Comparison of ENCODE assay signal across 3 fruit fly cellular contexts in the genomic region with DNA sequence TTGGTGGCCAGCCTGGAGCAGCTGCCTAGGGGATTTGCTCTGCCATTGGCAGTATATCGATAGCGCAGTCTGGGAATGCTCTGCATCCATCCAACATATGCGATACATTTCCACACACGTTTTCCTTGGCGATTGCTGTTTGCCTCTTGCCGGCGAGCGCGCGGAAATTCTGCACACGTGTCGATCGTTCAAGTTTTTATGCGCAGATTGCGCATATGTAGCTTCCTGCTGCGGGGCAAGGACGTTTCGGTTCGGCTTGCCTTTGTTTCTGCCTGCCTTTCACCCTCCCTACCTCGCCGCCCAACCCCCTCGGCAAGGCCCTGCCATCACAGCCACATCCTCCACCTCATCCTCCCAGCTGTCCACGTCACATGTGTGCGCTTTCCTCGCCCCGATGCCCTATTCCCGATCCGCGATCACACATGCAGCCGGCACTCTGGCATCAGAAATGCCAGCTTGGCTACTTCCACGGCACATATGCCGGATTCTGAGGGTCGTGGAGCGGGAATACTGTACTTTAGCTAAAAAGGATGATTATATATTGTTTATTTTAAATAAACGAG.
TF ChIP-seq lines count a peak whose summit lies in the region.

No protein-coding gene starts in this region.

- TF ChIP-seq CTCF in whole organism, embryonic (GFP tag; optimal IDR thresholded peaks at IDR 0.05; lab: Kevin White, UChicago) = no peak

TF ChIP-seq in whole organism, embryonic, 481 proteins besides CTCF, POLR2A, EP300 and RAD21:
- TF ChIP-seq crol (GFP tag; IDR thresholded peaks at IDR 0.05; lab: Robert Waterston, UW) (peak; percentile 77), Hsf (GFP tag; optimal IDR thresholded peaks at IDR 0.05; lab: Kevin White, UChicago) (no peak), da (GFP tag; optimal IDR thresholded peaks at IDR 0.05; lab: Kevin White, UChicago) (peak; percentile 9), CG11723 (GFP tag; optimal IDR thresholded peaks at IDR 0.05; lab: Kevin White, UChicago) (no peak), D (optimal IDR thresholded peaks at IDR 0.05; lab: Kevin White, UChicago) (no peak), D (GFP tag; optimal IDR thresholded peaks at IDR 0.05; lab: Kevin White, UChicago) (no peak), CG12155 (GFP tag; optimal IDR thresholded peaks at IDR 0.05; lab: Kevin White, UChicago) (no peak), twi (tag; optimal IDR thresholded peaks at IDR 0.05; lab: Kevin White, UChicago) (peak; percentile 97), vnd (GFP tag; IDR thresholded peaks at IDR 0.05; lab: Robert Waterston, UW; ENCODE audit: partially characterized antibody) (no peak), Sry-β (GFP tag; optimal IDR thresholded peaks at IDR 0.05; lab: Kevin White, UChicago) (peak; percentile 47), z (GFP tag; IDR thresholded peaks at IDR 0.05; lab: Robert Waterston, UW) (0 out of 3 replicates have a peak, but pooled peaks have one; percentile 1), H2.0 (GFP tag; IDR thresholded peaks at IDR 0.05; lab: Robert Waterston, UW) (0 out of 2 replicates have a peak, but pooled peaks have one; percentile 11), lov (optimal IDR thresholded peaks at IDR 0.05; lab: Kevin White, UChicago) (no peak), lov (GFP tag; IDR thresholded peaks at IDR 0.05; lab: Robert Waterston, UW) (0 out of 3 replicates have a peak, but pooled peaks have one; percentile 11), Dad (GFP tag; optimal IDR thresholded peaks at IDR 0.05; lab: Kevin White, UChicago) (no peak)

TF ChIP-seq in whole organism, prepupa, 60 proteins besides CTCF, POLR2A, EP300 and RAD21:
- TF ChIP-seq CG9139 (GFP tag; optimal IDR thresholded peaks at IDR 0.05; lab: Kevin White, UChicago) (no peak), CG11902 (GFP tag; optimal IDR thresholded peaks at IDR 0.05; lab: Kevin White, UChicago) (no peak), CG10631 (GFP tag; optimal IDR thresholded peaks at IDR 0.05; lab: Kevin White, UChicago) (no peak), fkh (GFP tag; optimal IDR thresholded peaks at IDR 0.05; lab: Kevin White, UChicago) (no peak), eg (GFP tag; IDR thresholded peaks at IDR 0.05; lab: Robert Waterston, UW) (no peak), CG34406 (GFP tag; optimal IDR thresholded peaks at IDR 0.05; lab: Kevin White, UChicago) (no peak), ss (GFP tag; optimal IDR thresholded peaks at IDR 0.05; lab: Kevin White, UChicago) (peak in 1 of 2 experiments; percentile 9), net (GFP tag; optimal IDR thresholded peaks at IDR 0.05; lab: Kevin White, UChicago) (peak; percentile 60), CG6276 (GFP tag; optimal IDR thresholded peaks at IDR 0.05; lab: Kevin White, UChicago) (no peak), Eip93F (GFP tag; optimal IDR thresholded peaks at IDR 0.05; lab: Kevin White, UChicago) (no peak), CG6808 (GFP tag; optimal IDR thresholded peaks at IDR 0.05; lab: Kevin White, UChicago) (no peak), OdsH (GFP tag; optimal IDR thresholded peaks at IDR 0.05; lab: Kevin White, UChicago) (no peak), CG16779 (tag; optimal IDR thresholded peaks at IDR 0.05; lab: Kevin White, UChicago) (no peak), dsx (GFP tag; optimal IDR thresholded peaks at IDR 0.05; lab: Kevin White, UChicago; ENCODE audit: poor library complexity, severe bottlenecking) (peak; percentile 2), CG1621 (tag; optimal IDR thresholded peaks at IDR 0.05; lab: Kevin White, UChicago) (no peak), CG8119 (GFP tag; IDR thresholded peaks at IDR 0.05; lab: Robert Waterston, UW) (no peak), Eip75B (GFP tag; optimal IDR thresholded peaks at IDR 0.05; lab: Kevin White, UChicago) (no peak), Met (GFP tag; optimal IDR thresholded peaks at IDR 0.05; lab: Kevin White, UChicago) (no peak), vri (GFP tag; optimal IDR thresholded peaks at IDR 0.05; lab: Kevin White, UChicago) (no peak), CG11762 (GFP tag; optimal IDR thresholded peaks at IDR 0.05; lab: Kevin White, UChicago; ENCODE audit: insufficient read depth) (no peak), CG3919 (GFP tag; optimal IDR thresholded peaks at IDR 0.05; lab: Kevin White, UChicago) (peak; percentile 11)
TF ChIP-seq in whole organism, prepupa: peak in this region for 4.

TF ChIP-seq in whole organism, pupa, 21 proteins besides CTCF, POLR2A, EP300 and RAD21:
- TF ChIP-seq fd96Ca (GFP tag; IDR thresholded peaks at IDR 0.05; lab: Robert Waterston, UW) (no peak), CG9948 (tag; optimal IDR thresholded peaks at IDR 0.05; lab: Kevin White, UChicago) (no peak), EcR (GFP tag; optimal IDR thresholded peaks at IDR 0.05; lab: Kevin White, UChicago) (peak; percentile 21), CG13204 (GFP tag; optimal IDR thresholded peaks at IDR 0.05; lab: Kevin White, UChicago) (peak; percentile 70), CG4496 (GFP tag; IDR thresholded peaks at IDR 0.05; lab: Robert Waterston, UW) (peak; percentile 32; the same call in 1 of the 3 replicates), CG12605 (GFP tag; IDR thresholded peaks at IDR 0.05; lab: Robert Waterston, UW) (no peak)
